Worm (Caenorhabditis elegans) whole organism, L2 larva: ENCODE data around the gene pkn-1.

Source experiments
- C34F6.9 ChIP-seq: fragments of 150-350 bp; optimal IDR thresholded peaks from 2 replicates; lab custom pipeline; 2014; ENCODE audit warnings: missing biosample characterization, missing genetic modification characterization
- F13H6.1 ChIP-seq: sonication (generic microtip); optimal IDR thresholded peaks from 2 replicates; lab custom pipeline; 2016; ENCODE audit warnings: missing genetic modification characterization, missing compliant biosample characterization
- R02D3.7 ChIP-seq: fragments of 150-350 bp; optimal IDR thresholded peaks from 2 replicates; lab custom pipeline; 2014; ENCODE audit warnings: missing biosample characterization, missing genetic modification characterization
- Y55F3AM.14 ChIP-seq: fragments of 200-800 bp; sonication (Bioruptor generic); optimal IDR thresholded peaks from 2 replicates; lab custom pipeline; 2018; ENCODE audit warnings: mild to moderate bottlenecking, missing genetic modification characterization, missing compliant biosample characterization
- ZK546.5 ChIP-seq: sonication (generic microtip); optimal IDR thresholded peaks from 2 replicates; lab custom pipeline; 2017; ENCODE audit warnings: missing biosample characterization, missing genetic modification characterization
- ama-1 ChIP-seq: fragments of 150-350 bp; optimal IDR thresholded peaks from 2 replicates; lab custom pipeline; 2018; ENCODE audit warnings: inconsistent platforms
- blmp-1 ChIP-seq: sonication (generic microtip); optimal IDR thresholded peaks from 2 replicates; lab custom pipeline; 2017; ENCODE audit warnings: missing genetic modification characterization, mild to moderate bottlenecking, missing compliant biosample characterization, antibody characterized with exemption, moderate library complexity; ENCODE audit not compliant: insufficient read depth
- ceh-82 ChIP-seq: fragments of 150-350 bp; optimal IDR thresholded peaks from 2 replicates; lab custom pipeline; 2014; ENCODE audit warnings: missing biosample characterization, missing genetic modification characterization
- crh-2 ChIP-seq: sonication (generic microtip); optimal IDR thresholded peaks from 2 replicates; lab custom pipeline; 2017; ENCODE audit warnings: missing biosample characterization, missing genetic modification characterization
- dmd-4 ChIP-seq: sonication (generic microtip); optimal IDR thresholded peaks from 2 replicates; lab custom pipeline; 2017; ENCODE audit warnings: missing biosample characterization, missing genetic modification characterization
- egl-27 ChIP-seq: sonication (generic microtip); optimal IDR thresholded peaks from 3 replicates; lab custom pipeline; 2017; ENCODE audit warnings: missing biosample characterization, missing genetic modification reagents, missing genetic modification characterization
- elt-3 ChIP-seq: sonication (generic microtip); optimal IDR thresholded peaks from 2 replicates; lab custom pipeline; 2017; ENCODE audit warnings: missing biosample characterization, missing genetic modification characterization
- fos-1 ChIP-seq: fragments of 150-350 bp; optimal IDR thresholded peaks from 2 replicates; lab custom pipeline; 2014; ENCODE audit warnings: missing biosample characterization, missing genetic modification characterization
- gmeb-1 ChIP-seq: fragments of 150-350 bp; optimal IDR thresholded peaks from 2 replicates; lab custom pipeline; 2014; ENCODE audit warnings: missing biosample characterization, missing genetic modification characterization
- lin-11 ChIP-seq: fragments of 150-350 bp; sonication (generic microtip); optimal IDR thresholded peaks from 2 replicates; lab custom pipeline; 2014; ENCODE audit warnings: missing biosample characterization, missing genetic modification characterization, inconsistent platforms, mixed read lengths
- lin-13 ChIP-seq: fragments of 150-350 bp; optimal IDR thresholded peaks from 2 replicates; lab custom pipeline; 2014; ENCODE audit warnings: missing biosample characterization, missing genetic modification reagents, missing genetic modification characterization
- lin-39 ChIP-seq: fragments of 150-350 bp; optimal IDR thresholded peaks from 2 replicates; lab custom pipeline; 2014; ENCODE audit warnings: missing biosample characterization, missing genetic modification reagents, missing genetic modification characterization
- lsy-2 ChIP-seq, 2 experiments: fragments of 150-350 bp in 1 of 2; sonication (generic microtip) in 1 of 2; optimal IDR thresholded peaks; 2 replicates each; lab custom pipeline; 2014 to 2017; ENCODE audit warnings: missing biosample characterization in 2 of 2, missing genetic modification characterization in 2 of 2
- mab-5 ChIP-seq: fragments of 150-350 bp; optimal IDR thresholded peaks from 2 replicates; lab custom pipeline; 2014; ENCODE audit warnings: missing biosample characterization, missing genetic modification characterization
- mbf-1 ChIP-seq: sonication (generic microtip); optimal IDR thresholded peaks from 2 replicates; lab custom pipeline; 2017; ENCODE audit warnings: missing biosample characterization, missing genetic modification characterization
- mdl-1 ChIP-seq, 2 experiments: fragments of 150-350 bp in 1 of 2; sonication (generic microtip) in 1 of 2; optimal IDR thresholded peaks; 2 replicates each; lab custom pipeline; 2017; ENCODE audit warnings: missing biosample characterization in 2 of 2, missing genetic modification characterization in 2 of 2
- nhr-10 ChIP-seq: sonication (generic microtip); optimal IDR thresholded peaks from 2 replicates; lab custom pipeline; 2017; ENCODE audit warnings: missing biosample characterization, missing genetic modification characterization
- nhr-11 ChIP-seq: fragments of 150-350 bp; optimal IDR thresholded peaks from 2 replicates; lab custom pipeline; 2014; ENCODE audit warnings: missing biosample characterization, missing genetic modification characterization
- nhr-129 ChIP-seq: fragments of 150-350 bp; optimal IDR thresholded peaks from 2 replicates; lab custom pipeline; 2014; ENCODE audit warnings: missing biosample characterization, missing genetic modification characterization
- nhr-21 ChIP-seq: fragments of 150-350 bp; optimal IDR thresholded peaks from 2 replicates; lab custom pipeline; 2014; ENCODE audit warnings: missing biosample characterization, missing genetic modification characterization
- nhr-23 ChIP-seq: fragments of 150-350 bp; optimal IDR thresholded peaks from 2 replicates; lab custom pipeline; 2014; ENCODE audit warnings: missing biosample characterization, missing genetic modification reagents, missing genetic modification characterization
- nhr-237 ChIP-seq: fragments of 150-350 bp; optimal IDR thresholded peaks from 2 replicates; lab custom pipeline; 2014; ENCODE audit warnings: missing biosample characterization, missing genetic modification characterization
- nhr-25 ChIP-seq: fragments of 150-350 bp; sonication (generic microtip); optimal IDR thresholded peaks from 3 replicates; lab custom pipeline; 2014; ENCODE audit warnings: missing biosample characterization, missing genetic modification characterization
- nhr-6 ChIP-seq: fragments of 150-350 bp; optimal IDR thresholded peaks from 2 replicates; lab custom pipeline; 2014; ENCODE audit warnings: missing biosample characterization, missing genetic modification characterization
- peb-1 ChIP-seq: fragments of 150-350 bp; optimal IDR thresholded peaks from 2 replicates; lab custom pipeline; 2014; ENCODE audit warnings: missing biosample characterization, missing genetic modification characterization
- sem-4 ChIP-seq: fragments of 150-350 bp; optimal IDR thresholded peaks from 2 replicates; lab custom pipeline; 2014; ENCODE audit warnings: missing biosample characterization, missing genetic modification reagents, missing genetic modification characterization
- skn-1 ChIP-seq: sonication (generic microtip); optimal IDR thresholded peaks from 2 replicates; lab custom pipeline; 2017; ENCODE audit warnings: missing biosample characterization, missing genetic modification characterization
- sma-3 ChIP-seq: sonication (generic microtip); optimal IDR thresholded peaks from 2 replicates; lab custom pipeline; 2016; ENCODE audit warnings: missing genetic modification reagents, missing genetic modification characterization, missing compliant biosample characterization
- sma-9 ChIP-seq, 2 experiments: fragments of 150-350 bp in 1 of 2; sonication (generic microtip) in 1 of 2; optimal IDR thresholded peaks; 2 replicates each; lab custom pipeline; 2014 to 2016; ENCODE audit warnings: missing genetic modification characterization in 2 of 2, mild to moderate bottlenecking in 1 of 2, missing biosample characterization in 1 of 2, missing compliant biosample characterization in 1 of 2, missing genetic modification reagents in 1 of 2, moderate library complexity in 1 of 2
- snpc-4 ChIP-seq: fragments of 150-350 bp; optimal IDR thresholded peaks from 2 replicates; lab custom pipeline; 2014; ENCODE audit warnings: missing biosample characterization, missing genetic modification characterization
- unc-39 ChIP-seq: fragments of 150-350 bp; optimal IDR thresholded peaks from 2 replicates; lab custom pipeline; 2014; ENCODE audit warnings: missing biosample characterization, missing genetic modification characterization
- unc-55 ChIP-seq: fragments of 150-350 bp; sonication (generic microtip); optimal IDR thresholded peaks from 3 replicates; lab custom pipeline; 2014; ENCODE audit warnings: missing biosample characterization, missing genetic modification reagents, missing genetic modification characterization
- unc-62 ChIP-seq: fragments of 150-350 bp; optimal IDR thresholded peaks from 2 replicates; lab custom pipeline; 2014; ENCODE audit warnings: missing biosample characterization, missing genetic modification reagents, missing genetic modification characterization
- zag-1 ChIP-seq: fragments of 150-350 bp; optimal IDR thresholded peaks from 2 replicates; lab custom pipeline; 2014; ENCODE audit warnings: missing biosample characterization, missing genetic modification characterization
- ztf-1 ChIP-seq: fragments of 200-800 bp; sonication (Bioruptor generic); conservative IDR thresholded peaks from 2 replicates; pipeline ENCODE4 v1.3.6; 2022; ENCODE audit warnings: missing genetic modification characterization, missing compliant biosample characterization
- ztf-11 ChIP-seq: sonication (generic microtip); optimal IDR thresholded peaks from 2 replicates; lab custom pipeline; 2017; ENCODE audit warnings: missing biosample characterization, missing genetic modification characterization
- ztf-4 ChIP-seq: fragments of 150-350 bp; optimal IDR thresholded peaks from 2 replicates; lab custom pipeline; 2014; ENCODE audit warnings: missing biosample characterization, missing genetic modification characterization

The pkn-1 gene

ce11 chrX:10430866-10431265 is 33.8 kb downstream of the pkn-1 start:
- TF ChIP-seq egl-27 (tag; lab: Kevin White, UChicago) (no peak), nhr-6 (tag; lab: Kevin White, UChicago) (no peak), unc-55 (GFP tag; lab: Kevin White, UChicago) (peak; percentile 24), ama-1 (lab: Kevin White, UChicago) (no peak), sem-4 (tag; lab: Kevin White, UChicago) (peak; percentile 26), elt-3 (tag; lab: Kevin White, UChicago) (no peak), R02D3.7 (tag; lab: Kevin White, UChicago) (no peak), fos-1 (tag; lab: Kevin White, UChicago) (peak; percentile 76), lsy-2 (tag; optimal IDR thresholded peaks at IDR 0.05; lab: Kevin White, UChicago) (peak in 1 of 2 experiments; percentile 26), sma-3 (GFP tag; lab: Kevin White, UChicago) (peak; percentile 11), unc-62 (GFP tag; lab: Kevin White, UChicago) (no peak), skn-1 (no peak), F13H6.1 (tag; lab: Kevin White, UChicago) (no peak), ZK546.5 (tag; lab: Kevin White, UChicago) (no peak), blmp-1 (tag; lab: Kevin White, UChicago) (peak; percentile 38), unc-39 (tag; lab: Kevin White, UChicago) (no peak), nhr-25 (tag; lab: Kevin White, UChicago) (peak; percentile 19), C34F6.9 (no peak), nhr-21 (tag; lab: Kevin White, UChicago) (peak; percentile 68), gmeb-1 (tag; lab: Kevin White, UChicago) (peak; percentile 7), crh-2 (tag; lab: Kevin White, UChicago) (peak; percentile 2), mbf-1 (no peak), ztf-4 (no peak), nhr-129 (tag; lab: Kevin White, UChicago) (no peak), nhr-237 (tag; lab: Kevin White, UChicago) (no peak), dmd-4 (tag; lab: Kevin White, UChicago) (no peak), lin-39 (tag; lab: Kevin White, UChicago) (no peak), sma-9 (GFP tag; optimal IDR thresholded peaks at IDR 0.05; lab: Kevin White, UChicago) (peak; percentile 58), sma-9 (tag; optimal IDR thresholded peaks at IDR 0.05; lab: Kevin White, UChicago) (no peak), mab-5 (peak; percentile 47)

ce11 chrX:10432786-10433185 is 35.7 kb downstream of the pkn-1 start:
- peak; percentile 24 for TF ChIP-seq blmp-1 (tag; lab: Kevin White, UChicago)
- TF ChIP-seq unc-55 (GFP tag; lab: Kevin White, UChicago) = no peak

ce11 chrX:10433863-10434262 is 36.8 kb downstream of the pkn-1 start:
- no peak for TF ChIP-seq unc-39 (tag; lab: Kevin White, UChicago)
- no peak for TF ChIP-seq lin-11 (tag; lab: Kevin White, UChicago)

- peak; percentile 65 for TF ChIP-seq Y55F3AM.14 (GFP tag; lab: Kevin White, UChicago)
- TF ChIP-seq nhr-129 (tag; lab: Kevin White, UChicago) = peak; percentile 80
- no peak for TF ChIP-seq unc-62 (GFP tag; lab: Kevin White, UChicago)
- no peak for TF ChIP-seq nhr-23 (tag; lab: Kevin White, UChicago)
- TF ChIP-seq fos-1 (tag; lab: Kevin White, UChicago) = peak; percentile 34
- TF ChIP-seq unc-55 (GFP tag; lab: Kevin White, UChicago) = peak; percentile 91
- TF ChIP-seq ztf-4 = no peak
- no peak for TF ChIP-seq ztf-1 (GFP tag; lab: Robert Waterston, UW)
- peak; percentile 86 for TF ChIP-seq F13H6.1 (tag; lab: Kevin White, UChicago)
- TF ChIP-seq zag-1 = peak; percentile 95
- peak; percentile 5 to 81 for TF ChIP-seq mdl-1 (tag; optimal IDR thresholded peaks at IDR 0.05; lab: Kevin White, UChicago)
- peak; percentile 83 for TF ChIP-seq C34F6.9
- peak; percentile 61 for TF ChIP-seq lin-11 (tag; lab: Kevin White, UChicago)
- no peak for TF ChIP-seq ceh-82
- no peak for TF ChIP-seq gmeb-1 (tag; lab: Kevin White, UChicago)
- TF ChIP-seq mab-5 = peak; percentile 63
- TF ChIP-seq nhr-25 (tag; lab: Kevin White, UChicago) = no peak
- TF ChIP-seq peb-1 (tag; lab: Kevin White, UChicago) = peak; percentile 3
- peak; percentile 47 for TF ChIP-seq crh-2 (tag; lab: Kevin White, UChicago)
- peak; percentile 65 for TF ChIP-seq lin-13 (GFP tag; lab: Kevin White, UChicago)
- TF ChIP-seq snpc-4 (tag; lab: Kevin White, UChicago) = peak; percentile 19
- TF ChIP-seq lsy-2 (tag; optimal IDR thresholded peaks at IDR 0.05; lab: Kevin White, UChicago) = peak; percentile 39 to 75
- no peak for TF ChIP-seq sma-3 (GFP tag; lab: Kevin White, UChicago)
- no peak for TF ChIP-seq skn-1
- peak; percentile 34 for TF ChIP-seq egl-27 (tag; lab: Kevin White, UChicago)
- no peak for TF ChIP-seq ZK546.5 (tag; lab: Kevin White, UChicago)
- no peak for TF ChIP-seq nhr-237 (tag; lab: Kevin White, UChicago)
- TF ChIP-seq ztf-11 = no peak
- TF ChIP-seq nhr-11 (tag; lab: Kevin White, UChicago) = no peak
- TF ChIP-seq nhr-10 (tag; lab: Kevin White, UChicago) = no peak
- no peak for TF ChIP-seq nhr-21 (tag; lab: Kevin White, UChicago)
- peak; percentile 78 for TF ChIP-seq sma-9 (GFP tag; optimal IDR thresholded peaks at IDR 0.05; lab: Kevin White, UChicago)
- TF ChIP-seq sma-9 (tag; optimal IDR thresholded peaks at IDR 0.05; lab: Kevin White, UChicago) = no peak
- no peak for TF ChIP-seq dmd-4 (tag; lab: Kevin White, UChicago)
- TF ChIP-seq R02D3.7 (tag; lab: Kevin White, UChicago) = no peak
- TF ChIP-seq mbf-1 = no peak
- peak; percentile 81 for TF ChIP-seq sem-4 (tag; lab: Kevin White, UChicago)
Observed at ce11 chrX:10435492-10435939, 38.5 kb downstream of the pkn-1 start.
